Fruit fly (Drosophila melanogaster) whole organism, wandering third instar larva: ENCODE measurements around the gene CG14641.
A peak's percentile ranks its signal among the peaks of the same experiment; 100 is the strongest.

Source experiments
- CG32264 ChIP-seq: fragments of 200-800 bp; sonication (Bioruptor generic); optimal IDR thresholded peaks from 2 replicates; lab custom pipeline; 2016; ENCODE audit warnings: missing biosample characterization, missing genetic modification characterization
- CG9705 ChIP-seq: fragments of 200-800 bp; sonication (Bioruptor generic); optimal IDR thresholded peaks from 2 replicates; lab custom pipeline; 2018; ENCODE audit warnings: missing biosample characterization, mild to moderate bottlenecking, missing genetic modification characterization
- CrebA ChIP-seq: fragments of 200-800 bp; sonication (Bioruptor generic); optimal IDR thresholded peaks from 2 replicates; lab custom pipeline; 2016; ENCODE audit warnings: missing biosample characterization, mild to moderate bottlenecking, missing genetic modification characterization, borderline replicate concordance
- Dif ChIP-seq: fragments of 200-275, 200-300 bp; sonication (Bioruptor generic); optimal IDR thresholded peaks from 2 replicates; lab custom pipeline; 2018; ENCODE audit warnings: missing biosample characterization, missing genetic modification characterization; ENCODE audit not compliant: partially characterized antibody
- GATAd ChIP-seq: sonication (Bioruptor generic); optimal IDR thresholded peaks from 2 replicates; lab custom pipeline; 2016; ENCODE audit warnings: missing biosample characterization, missing genetic modification characterization
- HLH106 ChIP-seq: fragments of 200-800 bp; optimal IDR thresholded peaks from 3 replicates; lab custom pipeline; 2019; ENCODE audit warnings: missing biosample characterization, mild to moderate bottlenecking, missing genetic modification characterization, moderate library complexity
- Hnf4 ChIP-seq: fragments of 200-800 bp; sonication (Bioruptor generic); optimal IDR thresholded peaks from 2 replicates; lab custom pipeline; 2016; ENCODE audit warnings: missing biosample characterization, mild to moderate bottlenecking, missing genetic modification characterization
- Hr78 ChIP-seq: fragments of >200 bp; optimal IDR thresholded peaks from 2 replicates; lab custom pipeline; 2017; ENCODE audit warnings: missing biosample characterization, missing genetic modification characterization
- Hr83 ChIP-seq: fragments of 200-300 bp; sonication (Bioruptor generic); optimal IDR thresholded peaks from 2 replicates; lab custom pipeline; 2016; ENCODE audit warnings: missing biosample characterization, mild to moderate bottlenecking, missing genetic modification characterization, moderate library complexity; ENCODE audit not compliant: poor library complexity, severe bottlenecking
- Jra ChIP-seq: sonication (Bioruptor generic); optimal IDR thresholded peaks from 2 replicates; lab custom pipeline; 2016; ENCODE audit warnings: missing biosample characterization, missing genetic modification characterization
- Mio ChIP-seq: sonication (Bioruptor generic); optimal IDR thresholded peaks from 2 replicates; lab custom pipeline; 2016; ENCODE audit warnings: missing biosample characterization, missing genetic modification characterization
- Myc ChIP-seq: fragments of >200 bp; optimal IDR thresholded peaks from 2 replicates; lab custom pipeline; 2017
- N ChIP-seq: fragments of >200 bp; optimal IDR thresholded peaks from 2 replicates; lab custom pipeline; 2018; ENCODE audit warnings: missing biosample characterization, missing external identifiers, missing genetic modification characterization
- OdsH ChIP-seq: fragments of 200-800 bp; sonication (Bioruptor generic); optimal IDR thresholded peaks from 2 replicates; lab custom pipeline; 2016; ENCODE audit warnings: missing biosample characterization, mild to moderate bottlenecking, missing genetic modification characterization
- Rel ChIP-seq, 2 experiments: fragments of 200-800 bp; sonication (Bioruptor generic) in 1 of 2; optimal IDR thresholded peaks; 2 replicates in 1 of 2; 3 replicates in 1 of 2; lab custom pipeline; 2016 to 2019; ENCODE audit warnings: mild to moderate bottlenecking in 2 of 2, missing biosample characterization in 2 of 2, missing genetic modification characterization in 2 of 2, moderate library complexity in 1 of 2
- Sp1 ChIP-seq: fragments of 200-800 bp; sonication (Bioruptor generic); optimal IDR thresholded peaks from 3 replicates; lab custom pipeline; 2019; ENCODE audit warnings: missing biosample characterization, mild to moderate bottlenecking, missing genetic modification characterization, moderate library complexity
- Vsx2 ChIP-seq: fragments of 200-300, 225-300 bp; sonication (Bioruptor generic); optimal IDR thresholded peaks from 2 replicates; lab custom pipeline; 2018; ENCODE audit warnings: missing biosample characterization, missing genetic modification characterization; ENCODE audit not compliant: partially characterized antibody
- br ChIP-seq: fragments of 200-800 bp; sonication (Bioruptor generic); optimal IDR thresholded peaks from 2 replicates; lab custom pipeline; 2016; ENCODE audit warnings: missing biosample characterization, missing genetic modification characterization
- brk ChIP-seq: fragments of 200-800 bp; sonication (Bioruptor generic); optimal IDR thresholded peaks from 2 replicates; lab custom pipeline; 2016; ENCODE audit warnings: missing biosample characterization, mild to moderate bottlenecking, missing genetic modification characterization
- dl ChIP-seq, 2 experiments: fragments of 175-275, 200-275 bp in 1 of 2; fragments of 200-275 bp in 1 of 2; sonication (Bioruptor generic); optimal IDR thresholded peaks; lab custom pipeline; 2018; ENCODE audit warnings: mild to moderate bottlenecking in 2 of 2, missing biosample characterization in 2 of 2, missing genetic modification characterization in 2 of 2, moderate library complexity in 2 of 2; ENCODE audit not compliant: partially characterized antibody in 2 of 2, insufficient read depth in 1 of 2
- dmrt93B ChIP-seq: fragments of 200-800 bp; sonication (Bioruptor generic); optimal IDR thresholded peaks from 2 replicates; lab custom pipeline; 2018; ENCODE audit warnings: missing biosample characterization, mild to moderate bottlenecking, missing genetic modification characterization
- dsf ChIP-seq: sonication (Bioruptor generic); optimal IDR thresholded peaks from 2 replicates; lab custom pipeline; 2016; ENCODE audit warnings: missing biosample characterization, missing genetic modification characterization, borderline replicate concordance
- ey ChIP-seq: fragments of 200-800 bp; sonication (Bioruptor generic); optimal IDR thresholded peaks from 2 replicates; lab custom pipeline; 2016; ENCODE audit warnings: missing biosample characterization, missing genetic modification characterization
- foxo ChIP-seq, 2 experiments: fragments of 200-800 bp; sonication (Bioruptor generic); optimal IDR thresholded peaks; 2 replicates in 1 of 2; 3 replicates in 1 of 2; lab custom pipeline; 2016 to 2017; ENCODE audit warnings: missing biosample characterization in 2 of 2, missing genetic modification characterization in 2 of 2
- fru ChIP-seq: fragments of 200-800 bp; sonication (Bioruptor generic); optimal IDR thresholded peaks from 3 replicates; lab custom pipeline; 2016; ENCODE audit warnings: missing biosample characterization, mild to moderate bottlenecking, missing genetic modification characterization
- h ChIP-seq: fragments of 200-800 bp; sonication (Bioruptor generic); optimal IDR thresholded peaks from 3 replicates; lab custom pipeline; 2016; ENCODE audit warnings: missing biosample characterization, mild to moderate bottlenecking, missing genetic modification characterization
- lola ChIP-seq: fragments of >200 bp; optimal IDR thresholded peaks from 2 replicates; lab custom pipeline; 2017; ENCODE audit warnings: missing biosample characterization, missing genetic modification characterization
- pan ChIP-seq: fragments of >200 bp; optimal IDR thresholded peaks from 2 replicates; lab custom pipeline; 2017
- psq ChIP-seq: fragments of 200-800 bp; sonication (Bioruptor generic); optimal IDR thresholded peaks from 3 replicates; lab custom pipeline; 2017; ENCODE audit warnings: missing biosample characterization, mild to moderate bottlenecking, missing genetic modification characterization, moderate library complexity
- rgr ChIP-seq: fragments of 200-800 bp; sonication (Bioruptor generic); optimal IDR thresholded peaks from 3 replicates; lab custom pipeline; 2016; ENCODE audit warnings: missing biosample characterization, mild to moderate bottlenecking, missing genetic modification characterization
- sage ChIP-seq: fragments of 200-800 bp; sonication (Bioruptor generic); optimal IDR thresholded peaks from 2 replicates; lab custom pipeline; 2016; ENCODE audit warnings: missing biosample characterization, mild to moderate bottlenecking, missing genetic modification characterization
- sv ChIP-seq: fragments of 200-800 bp; sonication (Bioruptor generic); optimal IDR thresholded peaks from 3 replicates; lab custom pipeline; 2016; ENCODE audit warnings: missing biosample characterization, missing genetic modification characterization
- tai ChIP-seq: sonication (Bioruptor generic); optimal IDR thresholded peaks from 2 replicates; lab custom pipeline; 2016; ENCODE audit warnings: missing biosample characterization, missing genetic modification characterization
- usp ChIP-seq: fragments of >200 bp; optimal IDR thresholded peaks from 2 replicates; lab custom pipeline; 2017; ENCODE audit warnings: missing biosample characterization, missing genetic modification characterization
- woc ChIP-seq: sonication (Bioruptor generic); optimal IDR thresholded peaks from 2 replicates; lab custom pipeline; 2016; ENCODE audit warnings: missing biosample characterization, mild to moderate bottlenecking, missing genetic modification characterization

The CG14641 gene

dm6 chr3R:4234991-4235553 lies 2.9 kb upstream of the CG14641 start, which contains the start of gene Gel:
TSS of gene Gel (plus strand) at chr3R:4235217.
- TF ChIP-seq h (GFP tag; lab: Kevin White, UChicago), result peak; percentile 46
- no peak for TF ChIP-seq Rel (GFP tag; optimal IDR thresholded peaks at IDR 0.05; lab: Kevin White, UChicago)
- TF ChIP-seq Rel (tag; optimal IDR thresholded peaks at IDR 0.05; lab: Kevin White, UChicago), result peak; percentile 38
- TF ChIP-seq CrebA, result no peak

- TF ChIP-seq br (GFP tag; lab: Kevin White, UChicago) (no peak), sv (GFP tag; lab: Kevin White, UChicago) (no peak), dl (GFP tag; optimal IDR thresholded peaks at IDR 0.05; lab: Kevin White, UChicago; ENCODE audit: insufficient read depth in 1 of 2, partially characterized antibody in 2 of 2) (no peak), sage (GFP tag; lab: Kevin White, UChicago) (no peak), Rel (GFP tag; optimal IDR thresholded peaks at IDR 0.05; lab: Kevin White, UChicago) (no peak), Rel (tag; optimal IDR thresholded peaks at IDR 0.05; lab: Kevin White, UChicago) (no peak), CG32264 (GFP tag; lab: Kevin White, UChicago) (no peak), woc (GFP tag; lab: Kevin White, UChicago) (no peak), usp (GFP tag; lab: Kevin White, UChicago) (no peak), dsf (GFP tag; lab: Kevin White, UChicago) (no peak), lola (no peak), brk (GFP tag; lab: Kevin White, UChicago) (no peak), N (GFP tag; lab: Kevin White, UChicago) (no peak), Dif (GFP tag; lab: Kevin White, UChicago) (no peak), CG9705 (GFP tag; lab: Kevin White, UChicago) (no peak), OdsH (GFP tag; lab: Kevin White, UChicago) (no peak), Hnf4 (GFP tag; lab: Kevin White, UChicago) (no peak), Jra (GFP tag; lab: Kevin White, UChicago) (no peak), Hr78 (GFP tag; lab: Kevin White, UChicago) (no peak), h (GFP tag; lab: Kevin White, UChicago) (no peak)
Measured at dm6 chr3R:4233018-4233385, 860 bp upstream of the CG14641 start, which contains the start of gene abs. TSS of gene abs (plus strand) at chr3R:4233047.

- TF ChIP-seq Vsx2 (GFP tag; lab: Kevin White, UChicago) (peak; percentile 94), GATAd (GFP tag; lab: Kevin White, UChicago) (peak; percentile 38), Jra (GFP tag; lab: Kevin White, UChicago) (peak; percentile 70), rgr (GFP tag; lab: Kevin White, UChicago) (peak; percentile 91), fru (GFP tag; lab: Kevin White, UChicago) (peak; percentile 84), h (GFP tag; lab: Kevin White, UChicago) (peak; percentile 90), Hr83 (peak; percentile 92), br (GFP tag; lab: Kevin White, UChicago) (peak; percentile 88), Hnf4 (GFP tag; lab: Kevin White, UChicago) (peak; percentile 90), sv (GFP tag; lab: Kevin White, UChicago) (peak; percentile 64), lola (no peak), ey (GFP tag; lab: Kevin White, UChicago) (peak; percentile 81), CrebA (no peak), N (GFP tag; lab: Kevin White, UChicago) (peak; percentile 33), Sp1 (GFP tag; lab: Kevin White, UChicago) (peak; percentile 89), HLH106 (tag; lab: Kevin White, UChicago) (peak; percentile 92), woc (GFP tag; lab: Kevin White, UChicago) (no peak), Mio (GFP tag; lab: Kevin White, UChicago) (peak; percentile 41), OdsH (GFP tag; lab: Kevin White, UChicago) (peak; percentile 81), sage (GFP tag; lab: Kevin White, UChicago) (peak; percentile 85), Rel (GFP tag; optimal IDR thresholded peaks at IDR 0.05; lab: Kevin White, UChicago) (no peak), Rel (tag; optimal IDR thresholded peaks at IDR 0.05; lab: Kevin White, UChicago) (peak; percentile 81), Myc (lab: Kevin White, UChicago) (peak; percentile 42), tai (GFP tag; lab: Kevin White, UChicago) (no peak), foxo (GFP tag; optimal IDR thresholded peaks at IDR 0.05; lab: Kevin White, UChicago) (peak; percentile 25 to 91), dmrt93B (GFP tag; lab: Kevin White, UChicago) (peak; percentile 76), CG9705 (GFP tag; lab: Kevin White, UChicago) (peak; percentile 90), dl (GFP tag; optimal IDR thresholded peaks at IDR 0.05; lab: Kevin White, UChicago; ENCODE audit: insufficient read depth in 1 of 2, partially characterized antibody in 2 of 2) (peak; percentile 38 to 77), usp (GFP tag; lab: Kevin White, UChicago) (no peak), pan (no peak), dsf (GFP tag; lab: Kevin White, UChicago) (no peak), psq (peak; percentile 74), CG32264 (GFP tag; lab: Kevin White, UChicago) (peak; percentile 63), Dif (GFP tag; lab: Kevin White, UChicago) (peak; percentile 96)
Measured at dm6 chr3R:4229137-4229764, 2.9 kb downstream of the CG14641 start, which contains the start of gene DhpD. TSS of gene DhpD (minus strand) at chr3R:4229238.
